Worm (Caenorhabditis elegans) whole organism, young adult: ENCODE measurements around the gene drn-1.

Experiments
- B0019.2 ChIP-seq: fragments of 200-800 bp; sonication (Bioruptor generic); conservative IDR thresholded peaks from 2 replicates; pipeline ENCODE4 v1.3.6; 2022; ENCODE audit warnings: missing genetic modification reagents, missing genetic modification characterization, missing compliant biosample characterization
- B0336.3 ChIP-seq: fragments of 200-800 bp; sonication (Bioruptor generic); IDR thresholded peaks from 2 replicates; pipeline ENCODE4 v1.3.6; 2022; ENCODE audit warnings: missing genetic modification characterization, missing compliant biosample characterization
- D2030.7 ChIP-seq: fragments of 200-800 bp; sonication (Bioruptor generic); IDR thresholded peaks from 2 replicates; pipeline ENCODE4 v1.3.6; 2022; ENCODE audit warnings: missing genetic modification reagents, missing genetic modification characterization, missing compliant biosample characterization
- F23B12.7 ChIP-seq: sonication (generic microtip); optimal IDR thresholded peaks from 2 replicates; lab custom pipeline; 2017; ENCODE audit warnings: missing genetic modification characterization, mild to moderate bottlenecking, missing compliant biosample characterization, antibody characterized with exemption, moderate library complexity; ENCODE audit not compliant: insufficient read depth
- F57A8.1 ChIP-seq: fragments of 200-800 bp; sonication (Bioruptor generic); optimal IDR thresholded peaks from 2 replicates; lab custom pipeline; 2018; ENCODE audit warnings: mild to moderate bottlenecking, missing genetic modification characterization, moderate library complexity, missing compliant biosample characterization
- T07F8.4 ChIP-seq: sonication (generic microtip); optimal IDR thresholded peaks from 2 replicates; lab custom pipeline; 2016; ENCODE audit warnings: mild to moderate bottlenecking, missing genetic modification characterization, moderate library complexity, missing compliant biosample characterization
- Y56A3A.18 ChIP-seq: fragments of 200-800 bp; sonication (Bioruptor generic); IDR thresholded peaks from 2 replicates; pipeline ENCODE4 v1.3.6; 2022; ENCODE audit warnings: missing genetic modification reagents, missing genetic modification characterization, missing compliant biosample characterization
- Y67H2A.10 ChIP-seq: fragments of 200-800 bp; sonication (Bioruptor generic); conservative IDR thresholded peaks from 2 replicates; pipeline ENCODE4 v1.3.6; 2022; ENCODE audit warnings: missing genetic modification reagents, missing genetic modification characterization, missing compliant biosample characterization
- Y79H2A.3 ChIP-seq: fragments of 200-800 bp; sonication (Bioruptor generic); conservative IDR thresholded peaks from 2 replicates; pipeline ENCODE4 v1.3.6; 2022; ENCODE audit warnings: missing genetic modification reagents, missing genetic modification characterization, missing compliant biosample characterization
- ama-1 ChIP-seq, 3 experiments: fragments of 150-350 bp in 1 of 3; sonication (generic microtip) in 2 of 3; optimal IDR thresholded peaks; 2 replicates each; lab custom pipeline; 2014 to 2018; ENCODE audit warnings: missing biosample characterization in 2 of 3, missing genetic modification characterization in 2 of 3, missing genetic modification reagents in 2 of 3
- cebp-1 ChIP-seq, 2 experiments: fragments of 200-800 bp in 1 of 2; sonication (Bioruptor generic) in 1 of 2; sonication (generic microtip) in 1 of 2; IDR thresholded peaks in 1 of 2; optimal IDR thresholded peaks in 1 of 2; 2 replicates each; pipeline versions ENCODE4 v1.3.6 to Lab custom; 2017 to 2022; ENCODE audit warnings: missing compliant biosample characterization in 2 of 2, missing genetic modification characterization in 2 of 2, mild to moderate bottlenecking in 1 of 2, missing genetic modification reagents in 1 of 2, moderate library complexity in 1 of 2
- ceh-79 ChIP-seq: sonication (generic microtip); optimal IDR thresholded peaks from 2 replicates; lab custom pipeline; 2017; ENCODE audit warnings: mild to moderate bottlenecking, missing genetic modification characterization, missing compliant biosample characterization
- chd-7 ChIP-seq: sonication (generic microtip); optimal IDR thresholded peaks from 2 replicates; lab custom pipeline; 2016; ENCODE audit warnings: mild to moderate bottlenecking, missing genetic modification characterization, moderate library complexity, missing compliant biosample characterization
- die-1 ChIP-seq: sonication (generic microtip); optimal IDR thresholded peaks from 2 replicates; lab custom pipeline; 2016; ENCODE audit warnings: missing genotype, mild to moderate bottlenecking, missing genetic modification characterization, missing compliant biosample characterization
- dpff-1 ChIP-seq: sonication (generic microtip); optimal IDR thresholded peaks from 2 replicates; lab custom pipeline; 2017; ENCODE audit warnings: mild to moderate bottlenecking, missing genetic modification characterization, missing compliant biosample characterization
- dpl-1 ChIP-seq: fragments of 150-350 bp; optimal IDR thresholded peaks from 2 replicates; lab custom pipeline; 2014; ENCODE audit warnings: missing biosample characterization, missing genetic modification reagents, missing genetic modification characterization
- egl-18 ChIP-seq: fragments of 200-800 bp; sonication (Bioruptor generic); IDR thresholded peaks from 2 replicates; pipeline ENCODE4 v1.3.6; 2022; ENCODE audit warnings: missing genetic modification reagents, missing genetic modification characterization, missing compliant biosample characterization
- hmg-20 ChIP-seq: fragments of 200-800 bp; sonication (Bioruptor generic); IDR thresholded peaks from 2 replicates; pipeline ENCODE4 v1.3.6; 2022; ENCODE audit warnings: missing genetic modification reagents, missing genetic modification characterization, missing compliant biosample characterization
- hrde-1 ChIP-seq: sonication (generic microtip); optimal IDR thresholded peaks from 2 replicates; lab custom pipeline; 2016; ENCODE audit warnings: missing genetic modification characterization, mild to moderate bottlenecking, missing compliant biosample characterization, moderate library complexity, missing genotype, missing genetic modification reagents, borderline replicate concordance
- madf-6 ChIP-seq: fragments of 200-800 bp; sonication (Bioruptor generic); IDR thresholded peaks from 2 replicates; pipeline ENCODE4 v1.3.6; 2022; ENCODE audit warnings: missing genetic modification reagents, missing genetic modification characterization, missing compliant biosample characterization
- madf-8 ChIP-seq: fragments of 200-800 bp; sonication (Bioruptor generic); conservative IDR thresholded peaks from 2 replicates; pipeline ENCODE4 v1.3.6; 2022; ENCODE audit warnings: missing genetic modification reagents, missing genetic modification characterization, missing compliant biosample characterization
- nhr-27 ChIP-seq: fragments of 200-800 bp; sonication (Bioruptor generic); optimal IDR thresholded peaks from 2 replicates; lab custom pipeline; 2018; ENCODE audit warnings: mild to moderate bottlenecking, missing genetic modification characterization, moderate library complexity, missing compliant biosample characterization
- nhr-80 ChIP-seq: sonication (generic microtip); optimal IDR thresholded peaks from 2 replicates; lab custom pipeline; 2016; ENCODE audit warnings: missing genetic modification characterization, missing compliant biosample characterization
- rcor-1 ChIP-seq: fragments of 200-800 bp; sonication (Bioruptor generic); IDR thresholded peaks from 2 replicates; pipeline ENCODE4 v1.3.6; 2022; ENCODE audit warnings: missing genetic modification reagents, missing genetic modification characterization, missing compliant biosample characterization
- rec-8 ChIP-seq, 2 experiments: sonication (generic microtip); optimal IDR thresholded peaks; 2 replicates each; lab custom pipeline; 2016; ENCODE audit warnings: mild to moderate bottlenecking in 2 of 2, missing genetic modification characterization in 2 of 2, missing genetic modification reagents in 2 of 2, missing genotype in 2 of 2, missing biosample characterization in 1 of 2, missing compliant biosample characterization in 1 of 2, moderate library complexity in 1 of 2
- sdz-38 ChIP-seq: sonication (generic microtip); optimal IDR thresholded peaks from 2 replicates; lab custom pipeline; 2016; ENCODE audit warnings: missing genotype, missing genetic modification characterization, missing compliant biosample characterization
- somi-1 ChIP-seq: fragments of 200-800 bp; sonication (Bioruptor generic); optimal IDR thresholded peaks from 2 replicates; lab custom pipeline; 2018; ENCODE audit warnings: mild to moderate bottlenecking, missing genetic modification characterization, missing compliant biosample characterization
- tbx-9 ChIP-seq: sonication (generic microtip); optimal IDR thresholded peaks from 2 replicates; lab custom pipeline; 2016; ENCODE audit warnings: borderline replicate concordance, missing genetic modification characterization, inconsistent platforms, missing compliant biosample characterization
- zim-3 ChIP-seq: sonication (generic microtip); optimal IDR thresholded peaks from 2 replicates; lab custom pipeline; 2017; ENCODE audit warnings: mild to moderate bottlenecking, missing genetic modification characterization, moderate library complexity, missing compliant biosample characterization
- ztf-22 ChIP-seq: fragments of 200-800 bp; sonication (Bioruptor generic); optimal IDR thresholded peaks from 2 replicates; lab custom pipeline; 2018; ENCODE audit warnings: mild to moderate bottlenecking, missing genetic modification characterization, moderate library complexity, missing compliant biosample characterization

Gene drn-1

DNA sequence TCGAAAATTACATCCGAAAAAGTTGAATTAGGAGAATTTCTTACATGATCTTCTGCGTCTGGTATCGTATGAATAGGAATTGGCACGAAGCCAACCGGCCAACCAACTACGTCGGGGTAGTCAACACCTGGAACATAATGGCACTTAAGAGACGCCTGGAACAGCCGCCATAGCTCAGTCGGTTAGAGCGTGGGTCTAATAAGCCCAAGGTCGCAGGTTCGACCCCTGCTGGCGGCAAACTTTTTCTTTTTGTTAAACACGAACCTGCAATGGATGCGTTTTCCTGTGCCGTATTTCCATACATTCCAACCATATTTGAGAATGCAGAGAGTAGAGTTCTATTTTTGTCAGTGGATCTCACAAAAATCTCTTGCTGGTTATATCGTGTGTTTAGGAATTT, 33.9 kb downstream of the drn-1 start (continued):
- peak; percentile 54 for TF ChIP-seq D2030.7 (GFP tag; lab: Robert Waterston, UW)
- peak; percentile 33 for TF ChIP-seq die-1
- peak; percentile 52; the same call in 1 of the 2 replicates for TF ChIP-seq madf-6 (GFP tag; lab: Robert Waterston, UW)
- TF ChIP-seq somi-1 (GFP tag; lab: Kevin White, UChicago), result no peak
- no peak for TF ChIP-seq F23B12.7

DNA sequence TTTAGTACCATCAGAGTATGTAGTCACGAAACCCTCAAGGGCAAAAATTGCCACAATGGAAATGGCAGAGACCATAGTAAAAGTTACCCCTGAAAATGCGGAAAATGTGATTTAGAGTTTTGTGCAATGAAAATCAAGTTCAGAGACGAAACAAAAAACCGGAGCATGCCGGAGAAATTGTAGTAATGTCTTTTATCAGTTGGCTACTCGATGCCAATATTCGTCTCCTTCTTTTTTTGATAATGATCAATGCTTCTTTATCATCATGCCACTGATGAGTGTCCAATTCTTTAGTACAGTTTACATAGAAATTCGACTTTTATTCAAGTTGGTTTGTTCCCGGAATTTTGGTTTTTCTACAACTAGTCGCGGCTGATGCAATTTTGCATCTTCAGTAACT, 35.9 kb downstream of the drn-1 start, which contains the start of gene pho-1:
Gene pho-1 (minus strand): TSS at position 89 of the 400 bp plus-strand sequence.
- TF ChIP-seq nhr-80 (tag; lab: Kevin White, UChicago) (peak; percentile 66), Y67H2A.10 (GFP tag; lab: Robert Waterston, UW) (no peak)
- TF ChIP-seq, all 124 proteins: peak for 1

DNA sequence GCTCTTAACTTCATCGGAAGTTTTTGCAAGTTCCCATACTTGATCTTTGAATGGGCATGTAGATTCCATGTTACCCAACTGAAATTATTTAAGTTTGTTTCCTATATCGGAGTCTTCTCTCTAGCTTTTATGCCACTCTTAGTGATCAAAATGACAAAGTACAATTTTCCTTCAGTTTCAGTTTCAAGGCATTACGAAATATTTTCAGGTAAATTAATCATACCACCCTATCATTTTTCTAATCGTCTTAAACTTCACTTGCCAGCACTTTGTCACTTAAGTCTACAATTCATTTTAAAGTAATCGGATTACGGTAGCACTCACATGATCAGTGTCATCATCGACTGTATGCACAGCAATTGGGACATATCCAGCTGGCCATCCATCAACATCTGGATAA, 36.9 kb downstream of the drn-1 start:
- TF ChIP-seq dpff-1 (tag; lab: Kevin White, UChicago) (no peak), cebp-1 (GFP tag; IDR thresholded peaks at IDR 0.05; lab: Robert Waterston, UW) (no peak), cebp-1 (tag; optimal IDR thresholded peaks at IDR 0.05; lab: Kevin White, UChicago) (peak; percentile 74), nhr-80 (tag; lab: Kevin White, UChicago) (peak; percentile 52)

DNA sequence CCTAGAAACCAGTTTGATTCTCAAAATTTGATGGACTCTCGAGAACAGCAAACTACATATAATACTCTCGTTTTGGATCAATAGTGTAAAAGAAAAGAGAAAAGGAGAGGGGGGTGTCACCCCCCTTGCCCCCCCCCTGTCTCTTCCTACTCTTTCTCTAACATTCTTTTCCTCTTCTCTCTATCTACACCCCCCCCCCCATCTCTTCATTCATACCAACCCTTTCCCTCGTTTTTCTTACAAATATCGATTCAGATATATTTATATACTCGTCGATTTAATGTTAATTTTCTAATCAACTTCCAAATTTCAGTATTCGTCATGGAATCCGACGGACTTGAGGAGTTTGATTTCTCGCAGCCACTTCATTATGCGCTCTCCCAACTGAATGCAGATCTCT, 40.5 kb downstream of the drn-1 start, which contains the start of gene EGAP2.1:
Gene EGAP2.1 (plus strand): TSS at position 301 of the 400 bp plus-strand sequence.
- TF ChIP-seq zim-3 (tag; lab: Kevin White, UChicago) (no peak), madf-8 (GFP tag; lab: Robert Waterston, UW) (no peak), T07F8.4 (no peak), tbx-9 (tag; lab: Kevin White, UChicago) (no peak), B0019.2 (GFP tag; lab: Robert Waterston, UW) (no peak), nhr-27 (no peak), hmg-20 (no peak), sdz-38 (tag; lab: Kevin White, UChicago) (no peak), chd-7 (tag; lab: Kevin White, UChicago) (no peak), madf-6 (GFP tag; lab: Robert Waterston, UW) (no peak), B0336.3 (GFP tag; lab: Robert Waterston, UW) (no peak), ztf-22 (GFP tag; lab: Kevin White, UChicago) (no peak), Y79H2A.3 (GFP tag; lab: Robert Waterston, UW) (no peak), ceh-79 (tag; lab: Kevin White, UChicago) (no peak), dpl-1 (no peak), rec-8 (tag; optimal IDR thresholded peaks at IDR 0.05; lab: Kevin White, UChicago) (no peak), hrde-1 (tag; lab: Kevin White, UChicago) (no peak), ama-1 (optimal IDR thresholded peaks at IDR 0.05; lab: Kevin White, UChicago) (no peak), ama-1 (GFP tag; optimal IDR thresholded peaks at IDR 0.05; lab: Kevin White, UChicago) (no peak), die-1 (no peak), rcor-1 (GFP tag; lab: Robert Waterston, UW) (no peak)

DNA sequence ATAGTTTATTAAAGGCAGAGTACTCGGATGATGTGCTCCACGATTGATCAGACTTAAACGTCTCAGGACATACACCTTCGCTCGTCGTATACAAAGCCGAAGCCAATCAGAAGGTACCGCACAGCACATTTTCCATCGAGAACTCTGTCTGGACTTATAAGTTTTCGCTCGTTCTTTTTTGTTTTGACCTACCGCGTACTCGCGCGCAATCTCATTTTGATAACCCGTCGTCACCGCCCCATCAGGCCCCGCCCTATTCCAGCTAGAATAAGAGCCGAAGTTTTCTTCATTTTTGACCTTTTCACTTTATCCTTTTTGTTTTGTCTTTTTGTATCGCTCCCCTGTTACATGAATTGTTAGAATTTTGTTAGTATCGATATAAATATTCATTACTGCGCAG, 42.0 kb downstream of the drn-1 start, which contains the start of gene EGAP2.2:
Gene EGAP2.2 (plus strand): TSS at position 301 of the 400 bp plus-strand sequence.
- TF ChIP-seq egl-18 (0 out of 2 replicates have a peak, but pooled peaks have one; percentile 50), ceh-79 (tag; lab: Kevin White, UChicago) (no peak), Y56A3A.18 (GFP tag; lab: Robert Waterston, UW) (no peak), F57A8.1 (GFP tag; lab: Kevin White, UChicago) (no peak)
- TF ChIP-seq, all 124 proteins: peak for 1
